Worm (Caenorhabditis elegans): ENCODE measurements around the gene F10C5.3.

- TF ChIP-seq skn-1 (tag; optimal IDR thresholded peaks at IDR 0.05) (no peak), pha-4 (GFP tag; IDR thresholded peaks at IDR 0.05) (no peak), pha-4 (tag; optimal IDR thresholded peaks at IDR 0.05) (no peak), mes-2 (tag; optimal IDR thresholded peaks at IDR 0.05; ENCODE audit: poor library complexity, severe bottlenecking) (no peak), nhr-28 (tag; optimal IDR thresholded peaks at IDR 0.05) (no peak), hlh-30 (tag; optimal IDR thresholded peaks at IDR 0.05; ENCODE audit: insufficient read depth) (no peak), ZK546.5 (tag; optimal IDR thresholded peaks at IDR 0.05) (no peak), nhr-76 (tag; optimal IDR thresholded peaks at IDR 0.05) (no peak)
These were observed 929 bp upstream of the F10C5.3 start for ce11 chrIII:482739-483138.
